Fruit fly (Drosophila melanogaster) whole organism, embryonic: ENCODE data around the gene Fnta.
A peak's percentile ranks its signal among the peaks of the same experiment; 100 is the strongest.

ENCODE experiments used
- Antp ChIP-seq: fragments of 200-800 bp; sonication (Bioruptor generic); optimal IDR thresholded peaks from 3 replicates; lab custom pipeline; 2016; ENCODE audit warnings: missing biosample characterization, missing genetic modification characterization
- CG10565 ChIP-seq: fragments of 200-800 bp; sonication (Bioruptor generic); optimal IDR thresholded peaks from 3 replicates; lab custom pipeline; 2016; ENCODE audit warnings: missing biosample characterization, mild to moderate bottlenecking, missing genetic modification characterization
- CG11695 ChIP-seq: fragments of 200-800 bp; sonication (Bioruptor generic); IDR thresholded peaks from 3 replicates; pipeline ENCODE4 v1.3.6; 2022; ENCODE audit warnings: missing biosample characterization, missing genetic modification characterization
- CG13424 ChIP-seq: fragments of 200-800 bp; sonication (Bioruptor generic); optimal IDR thresholded peaks from 2 replicates; lab custom pipeline; 2019; ENCODE audit warnings: missing biosample characterization, mild to moderate bottlenecking, missing genetic modification characterization, moderate library complexity
- CG15514 ChIP-seq: fragments of 200-800 bp; sonication (Bioruptor generic); optimal IDR thresholded peaks from 3 replicates; lab custom pipeline; 2017; ENCODE audit warnings: missing biosample characterization, missing genetic modification characterization, mild to moderate bottlenecking, moderate library complexity, missing genetic modification reagents
- CG17186 ChIP-seq: fragments of 200-800 bp; sonication (Bioruptor generic); optimal IDR thresholded peaks from 3 replicates; lab custom pipeline; 2017; ENCODE audit warnings: missing biosample characterization, missing genetic modification reagents, missing genetic modification characterization
- CG17328 ChIP-seq: fragments of 200-800 bp; sonication (Bioruptor generic); IDR thresholded peaks from 2 replicates; pipeline ENCODE4 v1.3.6; 2022; ENCODE audit warnings: missing biosample characterization, missing genetic modification characterization
- CG17385 ChIP-seq: fragments of 200-800 bp; sonication (Bioruptor generic); optimal IDR thresholded peaks from 3 replicates; lab custom pipeline; 2018; ENCODE audit warnings: missing biosample characterization, mild to moderate bottlenecking, missing genetic modification characterization
- CG31224 ChIP-seq: fragments of 200-800 bp; sonication (Bioruptor generic); IDR thresholded peaks from 2 replicates; pipeline ENCODE4 v1.3.6; 2022; ENCODE audit warnings: missing biosample characterization, missing genetic modification characterization
- CG34422 ChIP-seq: fragments of 200-800 bp; sonication (Bioruptor generic); IDR thresholded peaks from 3 replicates; pipeline ENCODE4 v1.3.6; 2022; ENCODE audit warnings: missing biosample characterization, missing genetic modification characterization
- CG4617 ChIP-seq: fragments of 200-800 bp; sonication (Bioruptor generic); optimal IDR thresholded peaks from 3 replicates; lab custom pipeline; 2016; ENCODE audit warnings: missing biosample characterization, missing genetic modification characterization, borderline replicate concordance
- CG4854 ChIP-seq: fragments of 200-800 bp; sonication (Bioruptor generic); optimal IDR thresholded peaks from 2 replicates; lab custom pipeline; 2016; ENCODE audit warnings: missing biosample characterization, missing genetic modification characterization, inconsistent platforms
- CG6689 ChIP-seq: fragments of 200-800 bp; sonication (Bioruptor generic); IDR thresholded peaks from 2 replicates; pipeline ENCODE4 v1.3.6; 2022; ENCODE audit warnings: missing biosample characterization, missing genetic modification characterization
- CG6854 ChIP-seq: fragments of 200-800 bp; sonication (Bioruptor generic); optimal IDR thresholded peaks from 3 replicates; lab custom pipeline; 2017; ENCODE audit warnings: missing biosample characterization, mild to moderate bottlenecking, missing genetic modification characterization
- CG8089 ChIP-seq: fragments of 200-800 bp; sonication (Bioruptor generic); optimal IDR thresholded peaks from 3 replicates; lab custom pipeline; 2016; ENCODE audit warnings: missing biosample characterization, missing genetic modification characterization
- CG8388 ChIP-seq: fragments of 200-800 bp; sonication (Bioruptor generic); optimal IDR thresholded peaks from 2 replicates; lab custom pipeline; 2019; ENCODE audit warnings: missing biosample characterization, mild to moderate bottlenecking, missing genetic modification characterization, moderate library complexity
- CG8765 ChIP-seq: fragments of 200-800 bp; sonication (Bioruptor generic); IDR thresholded peaks from 2 replicates; pipeline ENCODE4 v1.3.6; 2022; ENCODE audit warnings: missing biosample characterization, missing genetic modification characterization
- Camta ChIP-seq: fragments of 200-800 bp; sonication (Bioruptor generic); optimal IDR thresholded peaks from 2 replicates; lab custom pipeline; 2016; ENCODE audit warnings: missing biosample characterization, missing genetic modification characterization
- D19B ChIP-seq: fragments of 200-800 bp; sonication (Bioruptor generic); optimal IDR thresholded peaks from 2 replicates; lab custom pipeline; 2017; ENCODE audit warnings: missing biosample characterization, mild to moderate bottlenecking, missing genetic modification characterization
- Dip3 ChIP-seq: fragments of 200-800 bp; sonication (Bioruptor generic); optimal IDR thresholded peaks from 3 replicates; lab custom pipeline; 2016; ENCODE audit warnings: missing biosample characterization, missing genetic modification characterization
- E2f2 ChIP-seq: fragments of 200-800 bp; sonication (Bioruptor generic); IDR thresholded peaks from 2 replicates; pipeline ENCODE4 v1.3.6; 2022; ENCODE audit warnings: missing biosample characterization, missing genetic modification characterization
- Eip74EF ChIP-seq, 2 experiments: fragments of 200-800 bp in 1 of 2; fragments of >200 bp in 1 of 2; sonication (Bioruptor generic) in 1 of 2; optimal IDR thresholded peaks; 2 replicates each; lab custom pipeline; 2017 to 2019; ENCODE audit warnings: missing biosample characterization in 2 of 2, missing genetic modification characterization in 2 of 2, mild to moderate bottlenecking in 1 of 2, moderate library complexity in 1 of 2
- H2.0 ChIP-seq: fragments of 200-800 bp; sonication (Bioruptor generic); IDR thresholded peaks from 2 replicates; pipeline ENCODE4 v1.3.6; 2022; ENCODE audit warnings: missing biosample characterization, missing genetic modification characterization
- Hmx ChIP-seq: fragments of 200-800 bp; sonication (Bioruptor generic); optimal IDR thresholded peaks from 2 replicates; lab custom pipeline; 2016; ENCODE audit warnings: missing biosample characterization, missing genetic modification characterization
- Hr3 ChIP-seq: fragments of 200-800 bp; sonication (Bioruptor generic); optimal IDR thresholded peaks from 3 replicates; lab custom pipeline; 2016; ENCODE audit warnings: missing biosample characterization, missing genetic modification characterization
- Hr78 ChIP-seq, 2 experiments: fragments of 200-800 bp in 1 of 2; fragments of >200 bp in 1 of 2; sonication (Bioruptor generic) in 1 of 2; optimal IDR thresholded peaks; 2 replicates each; lab custom pipeline; 2017 to 2019; ENCODE audit warnings: missing biosample characterization in 2 of 2, missing genetic modification characterization in 2 of 2, mild to moderate bottlenecking in 1 of 2, moderate library complexity in 1 of 2
- Lpt ChIP-seq: fragments of >200 bp; optimal IDR thresholded peaks from 2 replicates; lab custom pipeline; 2018; ENCODE audit warnings: missing biosample characterization, missing genetic modification characterization
- Trl ChIP-seq, 3 experiments: fragments of >200 bp in 2 of 3; fragments of 200-800 bp in 1 of 3; sonication (Bioruptor generic) in 1 of 3; optimal IDR thresholded peaks; 2 replicates in 1 of 3; 3 replicates in 2 of 3; lab custom pipeline; 2016 to 2017; ENCODE audit warnings: missing biosample characterization in 1 of 3, missing genetic modification characterization in 1 of 3
- Vsx1 ChIP-seq: fragments of 200-800 bp; sonication (Bioruptor generic); optimal IDR thresholded peaks from 2 replicates; lab custom pipeline; 2017; ENCODE audit warnings: missing biosample characterization, mild to moderate bottlenecking, missing genetic modification characterization, missing genetic modification reagents
- al ChIP-seq: fragments of 200-800 bp; sonication (Bioruptor generic); IDR thresholded peaks from 2 replicates; pipeline ENCODE4 v1.3.6; 2022; ENCODE audit warnings: missing biosample characterization, missing genetic modification characterization
- amos ChIP-seq: fragments of 200-800 bp; sonication (Bioruptor generic); IDR thresholded peaks from 2 replicates; pipeline ENCODE4 v1.3.6; 2022; ENCODE audit warnings: missing biosample characterization, missing genetic modification characterization; ENCODE audit not compliant: partially characterized antibody
- ase ChIP-seq: fragments of 200-800 bp; sonication (Bioruptor generic); IDR thresholded peaks from 3 replicates; pipeline ENCODE4 v1.3.6; 2022; ENCODE audit warnings: missing biosample characterization, missing genetic modification characterization
- az2 ChIP-seq: fragments of 200-800 bp; sonication (Bioruptor generic); optimal IDR thresholded peaks from 3 replicates; lab custom pipeline; 2016; ENCODE audit warnings: missing biosample characterization, missing genetic modification characterization
- dysf ChIP-seq: fragments of 200-800 bp; sonication (Bioruptor generic); IDR thresholded peaks from 3 replicates; pipeline ENCODE4 v1.3.6; 2022; ENCODE audit warnings: missing biosample characterization, missing genetic modification characterization
- ftz-f1 ChIP-seq: fragments of 200-800 bp; sonication (Bioruptor generic); optimal IDR thresholded peaks from 2 replicates; lab custom pipeline; 2016; ENCODE audit warnings: missing biosample characterization, missing genetic modification characterization
- gem ChIP-seq: fragments of 200-800 bp; sonication (Bioruptor generic); optimal IDR thresholded peaks from 2 replicates; lab custom pipeline; 2019; ENCODE audit warnings: missing biosample characterization, mild to moderate bottlenecking, missing genetic modification characterization, moderate library complexity
- gfzf ChIP-seq: fragments of 200-800 bp; sonication (Bioruptor generic); optimal IDR thresholded peaks from 2 replicates; lab custom pipeline; 2016; ENCODE audit warnings: missing biosample characterization, mild to moderate bottlenecking, missing genetic modification characterization, moderate library complexity
- her ChIP-seq: fragments of 200-800 bp; sonication (Bioruptor generic); optimal IDR thresholded peaks from 2 replicates; lab custom pipeline; 2016; ENCODE audit warnings: missing biosample characterization, missing genetic modification characterization
- hkb ChIP-seq, 2 experiments: fragments of 200-800 bp in 1 of 2; fragments of >200 bp in 1 of 2; sonication (Bioruptor generic) in 1 of 2; IDR thresholded peaks in 1 of 2; optimal IDR thresholded peaks in 1 of 2; 2 replicates each; pipeline versions ENCODE4 v1.3.6 to Lab custom; 2017 to 2022; ENCODE audit warnings: missing biosample characterization in 1 of 2, missing genetic modification characterization in 1 of 2
- hth ChIP-seq: fragments of >200 bp; optimal IDR thresholded peaks from 2 replicates; lab custom pipeline; 2017; ENCODE audit warnings: inconsistent platforms
- lilli ChIP-seq: fragments of 200-800 bp; sonication (Bioruptor generic); optimal IDR thresholded peaks from 3 replicates; lab custom pipeline; 2016; ENCODE audit warnings: missing biosample characterization, missing genetic modification characterization
- pita ChIP-seq: fragments of 200-800 bp; sonication (Bioruptor generic); optimal IDR thresholded peaks from 2 replicates; lab custom pipeline; 2017; ENCODE audit warnings: missing biosample characterization, mild to moderate bottlenecking, missing genetic modification characterization
- pzg ChIP-seq: fragments of 200-800 bp; sonication (Bioruptor generic); optimal IDR thresholded peaks from 3 replicates; lab custom pipeline; 2018; ENCODE audit warnings: missing biosample characterization, mild to moderate bottlenecking, missing genetic modification characterization, moderate library complexity
- row ChIP-seq: fragments of 200-800 bp; sonication (Bioruptor generic); IDR thresholded peaks from 3 replicates; pipeline ENCODE4 v1.3.6; 2022; ENCODE audit warnings: missing biosample characterization, missing genetic modification characterization
- run ChIP-seq: fragments of 200-800 bp; sonication (Bioruptor generic); optimal IDR thresholded peaks from 3 replicates; lab custom pipeline; 2018; ENCODE audit warnings: missing biosample characterization, mild to moderate bottlenecking, missing genetic modification characterization
- sens ChIP-seq: fragments of 200-800 bp; sonication (Bioruptor generic); peaks from one replicate; lab custom pipeline; 2016; ENCODE audit warnings: missing biosample characterization, missing genetic modification characterization
- sima ChIP-seq: fragments of 200-800 bp; sonication (Bioruptor generic); optimal IDR thresholded peaks from 2 replicates; lab custom pipeline; 2016; ENCODE audit warnings: missing biosample characterization, missing genetic modification characterization
- so ChIP-seq: fragments of 200-800 bp; sonication (Bioruptor generic); IDR thresholded peaks from 3 replicates; pipeline ENCODE4 v1.3.6; 2022; ENCODE audit warnings: missing biosample characterization, missing genetic modification characterization
- tll ChIP-seq, 2 experiments: fragments of 200-800 bp in 1 of 2; fragments of >200 bp in 1 of 2; sonication (Bioruptor generic) in 1 of 2; optimal IDR thresholded peaks; 2 replicates each; lab custom pipeline; 2017 to 2019; ENCODE audit warnings: missing biosample characterization in 2 of 2, missing genetic modification characterization in 2 of 2, mild to moderate bottlenecking in 1 of 2, moderate library complexity in 1 of 2
- wdn ChIP-seq: fragments of 200-800 bp; sonication (Bioruptor generic); IDR thresholded peaks from 2 replicates; pipeline ENCODE4 v1.3.6; 2022; ENCODE audit warnings: missing biosample characterization, missing genetic modification characterization
- wor ChIP-seq: fragments of 200-800 bp; sonication (Bioruptor generic); IDR thresholded peaks from 2 replicates; pipeline ENCODE4 v1.3.6; 2022; ENCODE audit warnings: missing biosample characterization, missing genetic modification characterization

Fnta gene

DNA sequence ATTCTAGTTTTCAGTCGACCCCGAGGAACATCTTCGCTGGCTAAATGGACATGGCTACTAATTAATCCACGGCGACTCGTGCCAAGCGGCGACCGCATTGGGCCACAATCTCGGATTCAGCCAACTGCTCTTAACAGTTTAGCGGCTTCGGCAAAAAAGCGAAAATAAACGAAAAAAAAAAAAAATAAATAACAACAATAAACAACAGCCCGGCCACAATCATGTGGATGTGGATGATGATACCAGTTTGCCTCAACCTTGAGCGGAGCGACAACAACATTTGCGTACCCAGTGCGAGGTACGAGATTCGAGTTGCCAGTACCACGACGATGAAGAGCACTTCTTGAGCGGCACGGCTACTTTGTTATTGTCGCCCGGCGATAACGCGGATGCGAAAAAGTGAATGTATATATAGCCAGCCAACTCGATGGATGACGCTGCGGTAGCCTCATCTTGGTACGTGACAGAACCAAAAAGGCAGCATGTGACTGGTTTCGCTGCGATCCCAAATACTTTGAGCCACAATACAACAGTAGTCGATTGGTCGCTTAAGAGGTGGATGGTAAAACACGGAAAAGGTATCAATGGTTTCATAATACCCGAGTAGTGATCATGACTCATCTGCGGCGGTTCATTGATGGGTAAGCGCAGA is 22.4 kb downstream of the Fnta start (continued):
- no peak for TF ChIP-seq Hmx (GFP tag; lab: Kevin White, UChicago)
- peak; percentile 78 for TF ChIP-seq CG31224
- TF ChIP-seq row (GFP tag; lab: Robert Waterston, UW): 0 out of 3 replicates have a peak, but pooled peaks have one; percentile 21
- no peak for TF ChIP-seq CG8388 (GFP tag; lab: Kevin White, UChicago)
- TF ChIP-seq amos (GFP tag; lab: Robert Waterston, UW): no peak
- TF ChIP-seq CG10565 (GFP tag; lab: Kevin White, UChicago): no peak
- TF ChIP-seq CG17328 (GFP tag; lab: Robert Waterston, UW): no peak
- TF ChIP-seq CG15514: no peak
- TF ChIP-seq CG11695 (GFP tag; lab: Robert Waterston, UW): no peak
- TF ChIP-seq Trl (optimal IDR thresholded peaks at IDR 0.05; lab: Kevin White, UChicago): no peak
- TF ChIP-seq Trl (GFP tag; optimal IDR thresholded peaks at IDR 0.05; lab: Kevin White, UChicago): no peak
- no peak for TF ChIP-seq tll (GFP tag; optimal IDR thresholded peaks at IDR 0.05; lab: Kevin White, UChicago)
- TF ChIP-seq wor (GFP tag; lab: Robert Waterston, UW): no peak
- TF ChIP-seq D19B (GFP tag; lab: Kevin White, UChicago): peak; percentile 68
- TF ChIP-seq her (GFP tag; lab: Kevin White, UChicago): no peak
- no peak for TF ChIP-seq wdn
- TF ChIP-seq Lpt: no peak
- no peak for TF ChIP-seq Vsx1 (GFP tag; lab: Kevin White, UChicago)
- TF ChIP-seq al (GFP tag; lab: Robert Waterston, UW): no peak
- no peak for TF ChIP-seq CG8765 (GFP tag; lab: Robert Waterston, UW)
- no peak for TF ChIP-seq CG13424
- TF ChIP-seq lilli: no peak
- TF ChIP-seq Hr78 (GFP tag; optimal IDR thresholded peaks at IDR 0.05; lab: Kevin White, UChicago): no peak
- 0 out of 3 replicates have a peak, but pooled peaks have one; percentile 49 for TF ChIP-seq so (GFP tag; lab: Robert Waterston, UW)
- no peak for TF ChIP-seq Hr3
- no peak for TF ChIP-seq CG34422 (GFP tag; lab: Robert Waterston, UW)
- TF ChIP-seq gfzf (GFP tag; lab: Kevin White, UChicago): no peak
- no peak for TF ChIP-seq Antp (GFP tag; lab: Kevin White, UChicago)
- TF ChIP-seq CG4617 (GFP tag; lab: Kevin White, UChicago): no peak
- TF ChIP-seq hth (lab: Kevin White, UChicago): no peak
- TF ChIP-seq CG6689: no peak
- TF ChIP-seq CG6854 (GFP tag; lab: Kevin White, UChicago): no peak
- TF ChIP-seq sima: no peak
- TF ChIP-seq pita (GFP tag; lab: Kevin White, UChicago): no peak
- no peak for TF ChIP-seq pzg (GFP tag; lab: Kevin White, UChicago)
- no peak for TF ChIP-seq Camta
- TF ChIP-seq ase (GFP tag; lab: Robert Waterston, UW): no peak

DNA sequence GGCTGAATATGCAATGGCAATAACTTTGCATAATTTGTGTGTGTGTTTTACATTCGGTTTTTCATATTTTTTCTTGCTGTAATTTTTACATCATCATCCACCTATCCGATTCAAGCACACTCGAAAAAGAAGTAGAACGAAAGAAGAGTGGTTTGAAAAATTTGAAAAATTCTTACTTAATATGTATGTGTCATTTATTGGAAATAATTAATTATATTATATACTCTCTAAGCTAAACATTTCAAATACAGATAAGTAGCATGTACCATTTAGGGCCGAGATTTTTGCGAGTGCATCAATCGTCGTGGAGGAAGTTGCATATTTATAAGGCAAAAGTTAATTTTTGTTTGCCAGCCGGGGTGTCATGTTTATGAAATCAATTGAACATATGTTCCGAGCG is 24.4 kb downstream of the Fnta start:
- TF ChIP-seq dysf (GFP tag; lab: Robert Waterston, UW) (peak; percentile 56; the same call in 2 of the 3 replicates), CG8089 (GFP tag; lab: Kevin White, UChicago) (no peak), CG4854 (GFP tag; lab: Kevin White, UChicago) (no peak), az2 (GFP tag; lab: Kevin White, UChicago) (peak; percentile 19), Dip3 (GFP tag; lab: Kevin White, UChicago) (no peak), CG13424 (peak; percentile 9), hkb (optimal IDR thresholded peaks at IDR 0.05; lab: Kevin White, UChicago) (no peak), hkb (GFP tag; IDR thresholded peaks at IDR 0.05; lab: Robert Waterston, UW) (peak; percentile 75), Eip74EF (GFP tag; optimal IDR thresholded peaks at IDR 0.05; lab: Kevin White, UChicago) (peak in 1 of 2 experiments; percentile 11), CG17385 (GFP tag; lab: Kevin White, UChicago) (no peak), E2f2 (GFP tag; lab: Robert Waterston, UW) (peak; percentile 12; the same call in 1 of the 2 replicates), ftz-f1 (GFP tag; lab: Kevin White, UChicago) (no peak), H2.0 (peak; percentile 28; the same call in 1 of the 2 replicates), run (tag; lab: Kevin White, UChicago) (no peak), sens (peak; percentile 55), CG17186 (no peak), CG17328 (GFP tag; lab: Robert Waterston, UW) (0 out of 2 replicates have a peak, but pooled peaks have one; percentile 21), gem (tag; lab: Kevin White, UChicago) (peak; percentile 20)
